Fruit fly (Drosophila melanogaster) whole organism, embryonic: ENCODE data around the gene CG31867.

Experiments
- BEAF-32 ChIP-seq: fragments of 200-800 bp; sonication (Bioruptor generic); optimal IDR thresholded peaks from 3 replicates; lab custom pipeline; 2017; ENCODE audit warnings: missing biosample characterization, missing genetic modification characterization, mild to moderate bottlenecking, moderate library complexity, missing genetic modification reagents
- CG1024 ChIP-seq: fragments of 200-800 bp; sonication (Bioruptor generic); IDR thresholded peaks from 2 replicates; pipeline ENCODE4 v1.3.6; 2022; ENCODE audit warnings: missing biosample characterization, missing genetic modification characterization
- CG12659 ChIP-seq: fragments of 200-800 bp; sonication (Bioruptor generic); optimal IDR thresholded peaks from 3 replicates; lab custom pipeline; 2017; ENCODE audit warnings: mild to moderate bottlenecking, missing biosample characterization, missing genetic modification reagents, missing genetic modification characterization
- CG14050 ChIP-seq: fragments of 200-800 bp; sonication (Bioruptor generic); IDR thresholded peaks from 3 replicates; pipeline ENCODE4 v1.3.6; 2022; ENCODE audit warnings: missing biosample characterization, missing genetic modification characterization
- CG14710 ChIP-seq: fragments of 200-800 bp; sonication (Bioruptor generic); optimal IDR thresholded peaks from 3 replicates; lab custom pipeline; 2019; ENCODE audit warnings: missing biosample characterization, mild to moderate bottlenecking, missing genetic modification characterization, moderate library complexity
- CG15269 ChIP-seq: fragments of 200-800 bp; sonication (Bioruptor generic); optimal IDR thresholded peaks from 2 replicates; lab custom pipeline; 2018; ENCODE audit warnings: missing biosample characterization, mild to moderate bottlenecking, missing genetic modification characterization, moderate library complexity
- CG16813 ChIP-seq: fragments of 200-800 bp; sonication (Bioruptor generic); IDR thresholded peaks from 3 replicates; pipeline ENCODE4 v1.3.6; 2022; ENCODE audit warnings: missing biosample characterization, missing genetic modification characterization; ENCODE audit not compliant: partially characterized antibody
- CG17186 ChIP-seq: fragments of 200-800 bp; sonication (Bioruptor generic); optimal IDR thresholded peaks from 3 replicates; lab custom pipeline; 2017; ENCODE audit warnings: missing biosample characterization, missing genetic modification reagents, missing genetic modification characterization
- CG17359 ChIP-seq: fragments of 200-800 bp; sonication (Bioruptor generic); optimal IDR thresholded peaks from 3 replicates; lab custom pipeline; 2018; ENCODE audit warnings: missing biosample characterization, mild to moderate bottlenecking, missing genetic modification characterization, moderate library complexity
- CG17361 ChIP-seq: fragments of 200-800 bp; sonication (Bioruptor generic); IDR thresholded peaks from 3 replicates; pipeline ENCODE4 v1.3.6; 2022; ENCODE audit warnings: missing biosample characterization, missing genetic modification characterization
- CG17829 ChIP-seq: fragments of 200-800 bp; optimal IDR thresholded peaks from 2 replicates; lab custom pipeline; 2019; ENCODE audit warnings: missing biosample characterization, mild to moderate bottlenecking, missing genetic modification characterization, moderate library complexity
- CG18764 ChIP-seq: fragments of 200-800 bp; sonication (Bioruptor generic); optimal IDR thresholded peaks from 3 replicates; lab custom pipeline; 2016; ENCODE audit warnings: missing biosample characterization, missing genetic modification characterization
- CG31388 ChIP-seq: fragments of 200-800 bp; sonication (Bioruptor generic); optimal IDR thresholded peaks from 2 replicates; lab custom pipeline; 2016; ENCODE audit warnings: missing biosample characterization, missing genetic modification characterization
- CG31441 ChIP-seq: fragments of 200-800 bp; sonication (Bioruptor generic); IDR thresholded peaks from 2 replicates; pipeline ENCODE4 v1.3.6; 2022; ENCODE audit warnings: missing biosample characterization, missing genetic modification characterization
- CG34422 ChIP-seq: fragments of 200-800 bp; sonication (Bioruptor generic); IDR thresholded peaks from 3 replicates; pipeline ENCODE4 v1.3.6; 2022; ENCODE audit warnings: missing biosample characterization, missing genetic modification characterization
- CG3838 ChIP-seq: fragments of 200-800 bp; sonication (Bioruptor generic); optimal IDR thresholded peaks from 3 replicates; lab custom pipeline; 2016; ENCODE audit warnings: missing biosample characterization, missing genetic modification characterization
- CG6689 ChIP-seq: fragments of 200-800 bp; sonication (Bioruptor generic); IDR thresholded peaks from 2 replicates; pipeline ENCODE4 v1.3.6; 2022; ENCODE audit warnings: missing biosample characterization, missing genetic modification characterization
- CG6791 ChIP-seq: fragments of 200-800 bp; sonication (Bioruptor generic); IDR thresholded peaks from 3 replicates; pipeline ENCODE4 v1.3.6; 2022; ENCODE audit warnings: missing biosample characterization, missing genetic modification characterization; ENCODE audit not compliant: partially characterized antibody
- CG8388 ChIP-seq: fragments of 200-800 bp; sonication (Bioruptor generic); optimal IDR thresholded peaks from 2 replicates; lab custom pipeline; 2019; ENCODE audit warnings: missing biosample characterization, mild to moderate bottlenecking, missing genetic modification characterization, moderate library complexity
- CG8478 ChIP-seq: fragments of >200 bp; optimal IDR thresholded peaks from 2 replicates; lab custom pipeline; 2018
- D ChIP-seq, 2 experiments: fragments of 200-800 bp in 1 of 2; fragments of >200 bp in 1 of 2; sonication (Bioruptor generic) in 1 of 2; optimal IDR thresholded peaks; 2 replicates in 1 of 2; 3 replicates in 1 of 2; lab custom pipeline; 2017; ENCODE audit warnings: mild to moderate bottlenecking in 1 of 2, missing biosample characterization in 1 of 2, missing genetic modification characterization in 1 of 2, missing genetic modification reagents in 1 of 2
- Dbx ChIP-seq: fragments of 200-800 bp; sonication (Bioruptor generic); IDR thresholded peaks from 3 replicates; pipeline ENCODE4 v1.3.6; 2022; ENCODE audit warnings: missing biosample characterization, missing genetic modification characterization
- Doc3 ChIP-seq: fragments of 200-800 bp; sonication (Bioruptor generic); IDR thresholded peaks from 3 replicates; pipeline ENCODE4 v1.3.6; 2022; ENCODE audit warnings: missing biosample characterization, missing genetic modification characterization; ENCODE audit not compliant: partially characterized antibody
- Dp ChIP-seq: fragments of 200-800 bp; sonication (Bioruptor generic); optimal IDR thresholded peaks from 2 replicates; lab custom pipeline; 2018; ENCODE audit warnings: missing biosample characterization, mild to moderate bottlenecking, missing genetic modification characterization, moderate library complexity
- E2f2 ChIP-seq: fragments of 200-800 bp; sonication (Bioruptor generic); IDR thresholded peaks from 2 replicates; pipeline ENCODE4 v1.3.6; 2022; ENCODE audit warnings: missing biosample characterization, missing genetic modification characterization
- Ets97D ChIP-seq: fragments of 200-800 bp; sonication (Bioruptor generic); optimal IDR thresholded peaks from 3 replicates; lab custom pipeline; 2016; ENCODE audit warnings: missing biosample characterization, missing genetic modification characterization
- Myb ChIP-seq: fragments of 200-800 bp; sonication (Bioruptor generic); optimal IDR thresholded peaks from 2 replicates; lab custom pipeline; 2016; ENCODE audit warnings: missing biosample characterization, missing genetic modification characterization
- Sin3A ChIP-seq: fragments of >200 bp; optimal IDR thresholded peaks from 2 replicates; lab custom pipeline; 2018
- Spps ChIP-seq: fragments of 200-800 bp; sonication (Bioruptor generic); optimal IDR thresholded peaks from 2 replicates; lab custom pipeline; 2018; ENCODE audit warnings: missing biosample characterization, mild to moderate bottlenecking, missing genetic modification characterization
- Xrp1 ChIP-seq: fragments of 200-800 bp; sonication (Bioruptor generic); IDR thresholded peaks from 2 replicates; pipeline ENCODE4 v1.3.6; 2022; ENCODE audit warnings: missing biosample characterization, missing genetic modification characterization
- bbx ChIP-seq: fragments of 200-800 bp; sonication (Bioruptor generic); IDR thresholded peaks from 2 replicates; pipeline ENCODE4 v1.3.6; 2022; ENCODE audit warnings: missing biosample characterization, missing genetic modification characterization; ENCODE audit not compliant: partially characterized antibody
- emc ChIP-seq: fragments of 200-800 bp; sonication (Bioruptor generic); optimal IDR thresholded peaks from 2 replicates; lab custom pipeline; 2016; ENCODE audit warnings: missing biosample characterization, missing genetic modification characterization
- fd64A ChIP-seq: fragments of 200-800 bp; sonication (Bioruptor generic); optimal IDR thresholded peaks from 3 replicates; lab custom pipeline; 2018; ENCODE audit warnings: missing biosample characterization, mild to moderate bottlenecking, missing genetic modification characterization
- fd96Cb ChIP-seq: fragments of 200-800 bp; sonication (Bioruptor generic); optimal IDR thresholded peaks from 2 replicates; lab custom pipeline; 2018; ENCODE audit warnings: missing biosample characterization, mild to moderate bottlenecking, missing genetic modification characterization, moderate library complexity
- ftz-f1 ChIP-seq: fragments of 200-800 bp; sonication (Bioruptor generic); optimal IDR thresholded peaks from 2 replicates; lab custom pipeline; 2016; ENCODE audit warnings: missing biosample characterization, missing genetic modification characterization
- h ChIP-seq: fragments of >200 bp; optimal IDR thresholded peaks from 2 replicates; lab custom pipeline; 2017
- inv ChIP-seq: fragments of 200-800 bp; sonication (Bioruptor generic); IDR thresholded peaks from 2 replicates; pipeline ENCODE4 v1.3.6; 2022; ENCODE audit warnings: missing biosample characterization, missing genetic modification characterization; ENCODE audit not compliant: partially characterized antibody
- knrl ChIP-seq: fragments of 200-800 bp; sonication (Bioruptor generic); IDR thresholded peaks from 3 replicates; pipeline ENCODE4 v1.3.6; 2022; ENCODE audit warnings: missing biosample characterization, missing genetic modification characterization; ENCODE audit not compliant: partially characterized antibody
- lab ChIP-seq: fragments of 200-800 bp; sonication (Bioruptor generic); optimal IDR thresholded peaks from 3 replicates; lab custom pipeline; 2017; ENCODE audit warnings: missing biosample characterization, missing genetic modification characterization, mild to moderate bottlenecking, moderate library complexity, missing genetic modification reagents
- nau ChIP-seq: fragments of 200-800 bp; sonication (Bioruptor generic); optimal IDR thresholded peaks from 3 replicates; lab custom pipeline; 2017; ENCODE audit warnings: missing biosample characterization, mild to moderate bottlenecking, missing genetic modification characterization, missing genetic modification reagents
- nerfin-2 ChIP-seq: fragments of 200-800 bp; sonication (Bioruptor generic); IDR thresholded peaks from 2 replicates; pipeline ENCODE4 v1.3.6; 2022; ENCODE audit warnings: missing biosample characterization, missing genetic modification characterization; ENCODE audit not compliant: partially characterized antibody
- pan ChIP-seq, 4 experiments: fragments of >200 bp in 3 of 4; fragments of 200-800 bp in 1 of 4; sonication (Bioruptor generic) in 1 of 4; optimal IDR thresholded peaks in 3 of 4; IDR thresholded peaks in 1 of 4; 2 replicates each; pipeline versions ENCODE4 v1.3.6 to Lab custom; 2017 to 2022; ENCODE audit warnings: missing biosample characterization in 2 of 4, missing genetic modification characterization in 2 of 4, mixed read lengths in 1 of 4
- stwl ChIP-seq: fragments of 200-800 bp; sonication (Bioruptor generic); optimal IDR thresholded peaks from 3 replicates; lab custom pipeline; 2018; ENCODE audit warnings: missing biosample characterization, mild to moderate bottlenecking, missing genetic modification characterization, moderate library complexity
- tna ChIP-seq: fragments of 200-800 bp; sonication (Bioruptor generic); IDR thresholded peaks from 2 replicates; pipeline ENCODE4 v1.3.6; 2022; ENCODE audit warnings: missing biosample characterization, missing genetic modification characterization; ENCODE audit not compliant: partially characterized antibody
- trem ChIP-seq: fragments of 200-800 bp; optimal IDR thresholded peaks from 3 replicates; lab custom pipeline; 2019; ENCODE audit warnings: missing biosample characterization, mild to moderate bottlenecking, missing genetic modification characterization, moderate library complexity
- trh ChIP-seq: fragments of 200-800 bp; sonication (Bioruptor generic); optimal IDR thresholded peaks from 2 replicates; lab custom pipeline; 2016; ENCODE audit warnings: missing biosample characterization, missing genetic modification characterization
- usp ChIP-seq: fragments of >200 bp; optimal IDR thresholded peaks from 2 replicates; lab custom pipeline; 2017; ENCODE audit warnings: missing biosample characterization, missing genetic modification characterization
- wdn ChIP-seq: fragments of 200-800 bp; sonication (Bioruptor generic); IDR thresholded peaks from 2 replicates; pipeline ENCODE4 v1.3.6; 2022; ENCODE audit warnings: missing biosample characterization, missing genetic modification characterization

The CG31867 gene

dm6 chr2L:11100516-11101061 lies 44.6 kb downstream of the CG31867 start, which contains the start of gene Ge-1 (continued):
- TF ChIP-seq tna (GFP tag; lab: Robert Waterston, UW) (0 out of 2 replicates have a peak, but pooled peaks have one; percentile 20), h (no peak), Xrp1 (GFP tag; lab: Robert Waterston, UW) (peak; percentile 38; the same call in 1 of the 2 replicates), CG17829 (tag; lab: Kevin White, UChicago) (peak; percentile 25), ftz-f1 (peak; percentile 3), CG14710 (peak; percentile 34), stwl (tag; lab: Kevin White, UChicago) (peak; percentile 45), CG8478 (no peak), knrl (GFP tag; lab: Robert Waterston, UW) (0 out of 3 replicates have a peak, but pooled peaks have one; percentile 31), E2f2 (GFP tag; lab: Robert Waterston, UW) (peak; percentile 74), Dbx (GFP tag; lab: Robert Waterston, UW) (peak; percentile 59; the same call in 1 of the 3 replicates), inv (GFP tag; lab: Robert Waterston, UW) (0 out of 2 replicates have a peak, but pooled peaks have one; percentile 20), CG12659 (peak; percentile 18), trh (no peak), CG17361 (GFP tag; lab: Robert Waterston, UW) (no peak), CG6791 (peak; percentile 48; the same call in 1 of the 3 replicates), Spps (tag; lab: Kevin White, UChicago) (no peak), CG17359 (tag; lab: Kevin White, UChicago) (peak; percentile 40), Dp (GFP tag; lab: Kevin White, UChicago) (peak; percentile 60), Myb (peak; percentile 98), fd96Cb (tag; lab: Kevin White, UChicago) (no peak), CG1024 (GFP tag; lab: Robert Waterston, UW) (no peak), CG34422 (GFP tag; lab: Robert Waterston, UW) (peak; percentile 84; the same call in 2 of the 3 replicates), Sin3A (lab: Kevin White, UChicago) (peak; percentile 52), D (optimal IDR thresholded peaks at IDR 0.05; lab: Kevin White, UChicago) (no peak), D (GFP tag; optimal IDR thresholded peaks at IDR 0.05; lab: Kevin White, UChicago) (no peak), Ets97D (GFP tag; lab: Kevin White, UChicago) (peak; percentile 26), trem (tag; lab: Kevin White, UChicago) (peak; percentile 47), CG18764 (GFP tag; lab: Kevin White, UChicago) (peak; percentile 2), CG6689 (peak; percentile 51), wdn (no peak), lab (no peak), CG17186 (peak; percentile 13), nau (GFP tag; lab: Kevin White, UChicago) (no peak), emc (no peak), nerfin-2 (GFP tag; lab: Robert Waterston, UW) (peak; percentile 40; the same call in 1 of the 2 replicates), CG31388 (GFP tag; lab: Kevin White, UChicago) (no peak), CG14050 (GFP tag; lab: Robert Waterston, UW) (no peak), CG15269 (tag; lab: Kevin White, UChicago) (no peak), Doc3 (GFP tag; lab: Robert Waterston, UW) (0 out of 3 replicates have a peak, but pooled peaks have one; percentile 27), fd64A (no peak), CG3838 (no peak), bbx (GFP tag; lab: Robert Waterston, UW) (peak; percentile 53; the same call in 1 of the 2 replicates), BEAF-32 (GFP tag; lab: Kevin White, UChicago) (peak; percentile 63), CG8388 (no peak), CG16813 (peak; percentile 56; the same call in 2 of the 3 replicates), CG31441 (GFP tag; lab: Robert Waterston, UW) (no peak), pan (optimal IDR thresholded peaks at IDR 0.05; lab: Kevin White, UChicago) (no peak), pan (GFP tag; optimal IDR thresholded peaks at IDR 0.05 in 1 of 2, IDR thresholded peaks at IDR 0.05 in 1 of 2) (no peak), usp (no peak)
